Worm (Caenorhabditis elegans): Measurements from ENCODE around the gene F55H2.8.

F55H2.8 gene

ce11 chrIII:9511660-9512059 is 2.0 kb upstream of the F55H2.8 start:
- TF ChIP-seq F13H6.1 (tag; optimal IDR thresholded peaks at IDR 0.05) (no peak), elt-4 (tag; optimal IDR thresholded peaks at IDR 0.05) (no peak), ceh-30 (tag; optimal IDR thresholded peaks at IDR 0.05) (no peak), T23F11.4 (GFP tag; optimal IDR thresholded peaks at IDR 0.05) (no peak), fkh-10 (GFP tag; optimal IDR thresholded peaks at IDR 0.05) (no peak), eyg-1 (tag; optimal IDR thresholded peaks at IDR 0.05) (no peak), pat-9 (tag; optimal IDR thresholded peaks at IDR 0.05) (no peak), ceh-22 (tag; optimal IDR thresholded peaks at IDR 0.05) (no peak), C38D4.7 (GFP tag; optimal IDR thresholded peaks at IDR 0.05) (no peak), nhr-11 (tag; optimal IDR thresholded peaks at IDR 0.05) (no peak), K02D7.2 (tag; optimal IDR thresholded peaks at IDR 0.05) (no peak), madf-2 (tag; optimal IDR thresholded peaks at IDR 0.05) (no peak), unc-55 (GFP tag; optimal IDR thresholded peaks at IDR 0.05) (no peak), pros-1 (tag; optimal IDR thresholded peaks at IDR 0.05) (no peak), syd-9 (tag; optimal IDR thresholded peaks at IDR 0.05) (no peak)

ce11 chrIII:9513006-9513405 is 663 bp upstream of the F55H2.8 start:
- TF ChIP-seq ceh-19 (GFP tag; optimal IDR thresholded peaks at IDR 0.05) (no peak), ceh-14 (tag; optimal IDR thresholded peaks at IDR 0.05) (no peak), nhr-232 (tag; optimal IDR thresholded peaks at IDR 0.05) (no peak), pha-2 (tag; optimal IDR thresholded peaks at IDR 0.05) (no peak), ttx-3 (tag; optimal IDR thresholded peaks at IDR 0.05) (no peak), zip-5 (tag; optimal IDR thresholded peaks at IDR 0.05) (no peak), ceh-6 (GFP tag; optimal IDR thresholded peaks at IDR 0.05) (no peak), hlh-6 (tag; optimal IDR thresholded peaks at IDR 0.05) (no peak), odd-2 (tag; optimal IDR thresholded peaks at IDR 0.05) (no peak)

- TF ChIP-seq zip-5 (tag; optimal IDR thresholded peaks at IDR 0.05), result no peak
- TF ChIP-seq odd-2 (tag; optimal IDR thresholded peaks at IDR 0.05), result no peak
- TF ChIP-seq ztf-16 (tag; optimal IDR thresholded peaks at IDR 0.05), result no peak
- no peak for TF ChIP-seq sox-4 (tag; optimal IDR thresholded peaks at IDR 0.05)
- no peak for TF ChIP-seq ceh-22 (tag; optimal IDR thresholded peaks at IDR 0.05)
- TF ChIP-seq ceh-6 (GFP tag; optimal IDR thresholded peaks at IDR 0.05), result no peak
- TF ChIP-seq ref-2 (tag; optimal IDR thresholded peaks at IDR 0.05), result no peak
- no peak for TF ChIP-seq gmeb-2 (tag; optimal IDR thresholded peaks at IDR 0.05)
- no peak for TF ChIP-seq rnt-1 (tag; optimal IDR thresholded peaks at IDR 0.05)
- TF ChIP-seq ceh-24 (tag; optimal IDR thresholded peaks at IDR 0.05), result no peak
- no peak for TF ChIP-seq ceh-31 (tag; optimal IDR thresholded peaks at IDR 0.05)
- TF ChIP-seq pag-3 (tag; optimal IDR thresholded peaks at IDR 0.05; ENCODE audit: borderline replicate concordance), result no peak
Measured at ce11 chrIII:9516148-9516547, 2.5 kb downstream of the F55H2.8 start, which contains the start of gene F55H2.7. TSS of gene F55H2.7 (minus strand) at chrIII:9516248.

ce11 chrIII:9521410-9522090 is 7.9 kb downstream of the F55H2.8 start, which contains the start of the genes clu-1 and prp-40:
TSS of gene clu-1 (minus strand) at chrIII:9521460.
TSS of gene prp-40 (plus strand) at chrIII:9522075.
- TF ChIP-seq unc-55 (GFP tag; optimal IDR thresholded peaks at IDR 0.05), result peak; percentile 56
- no peak for TF ChIP-seq C08G9.2 (tag; optimal IDR thresholded peaks at IDR 0.05)
- peak; percentile 67 for TF ChIP-seq ceh-18 (tag; optimal IDR thresholded peaks at IDR 0.05)
- peak; percentile 34 for TF ChIP-seq elt-2 (tag; optimal IDR thresholded peaks at IDR 0.05)
- TF ChIP-seq ceh-31 (tag; optimal IDR thresholded peaks at IDR 0.05), result peak; percentile 50
- peak; percentile 75 for TF ChIP-seq unc-42 (tag; optimal IDR thresholded peaks at IDR 0.05)
- peak; percentile 17 for TF ChIP-seq hlh-30 (tag; optimal IDR thresholded peaks at IDR 0.05; ENCODE audit: insufficient read depth)
- peak; percentile 61 for TF ChIP-seq tbx-2 (tag; optimal IDR thresholded peaks at IDR 0.05)
- TF ChIP-seq ceh-34 (tag; optimal IDR thresholded peaks at IDR 0.05), result peak; percentile 5
- TF ChIP-seq ceh-48 (tag; optimal IDR thresholded peaks at IDR 0.05), result peak; percentile 35
- TF ChIP-seq fkh-6 (tag; optimal IDR thresholded peaks at IDR 0.05), result no peak
- TF ChIP-seq nfya-1 (tag; optimal IDR thresholded peaks at IDR 0.05), result peak; percentile 73
- no peak for TF ChIP-seq pat-9 (tag; optimal IDR thresholded peaks at IDR 0.05)
- no peak for TF ChIP-seq che-1 (tag; optimal IDR thresholded peaks at IDR 0.05)

All from whole organism, late embryonic.